Worm (Caenorhabditis elegans): ENCODE measurements around the gene F33D4.6.

DNA sequence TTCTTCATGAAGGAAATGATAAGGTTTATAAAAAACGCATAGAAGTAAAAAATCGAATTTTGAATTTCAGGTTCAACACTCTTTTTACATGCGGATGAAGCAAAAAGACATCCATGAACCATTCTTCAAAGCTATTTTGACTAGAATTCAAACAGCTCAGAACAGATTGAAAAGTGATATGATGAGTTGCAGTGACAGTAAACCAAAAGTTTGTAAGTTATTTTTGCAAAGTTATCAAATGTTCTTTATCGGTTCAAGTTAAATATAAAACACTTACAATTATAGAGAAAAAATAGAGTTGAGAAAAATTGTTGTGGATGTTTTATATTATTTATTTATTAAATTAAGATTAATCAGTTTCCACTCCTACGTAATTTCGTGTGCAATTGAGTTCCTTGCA lies 25.4 kb downstream of the F33D4.6 start:
- TF ChIP-seq tbx-2 (tag; optimal IDR thresholded peaks at IDR 0.05): no peak
- TF ChIP-seq lin-39 (tag; optimal IDR thresholded peaks at IDR 0.05): no peak
- no peak for TF ChIP-seq egl-27 (tag; optimal IDR thresholded peaks at IDR 0.05)
- no peak for TF ChIP-seq mml-1 (tag; optimal IDR thresholded peaks at IDR 0.05)
- no peak for TF ChIP-seq egl-5 (tag; optimal IDR thresholded peaks at IDR 0.05)
- no peak for TF ChIP-seq snpc-4 (tag; optimal IDR thresholded peaks at IDR 0.05)
- TF ChIP-seq elt-3 (tag; optimal IDR thresholded peaks at IDR 0.05): no peak
- TF ChIP-seq ZK546.5 (tag; optimal IDR thresholded peaks at IDR 0.05): no peak
- TF ChIP-seq aly-2 (tag; optimal IDR thresholded peaks at IDR 0.05): no peak
- no peak for TF ChIP-seq ceh-9 (tag; optimal IDR thresholded peaks at IDR 0.05)
- no peak for TF ChIP-seq nhr-11 (tag; optimal IDR thresholded peaks at IDR 0.05)

Measured in whole organism, L3 larva.